Fruit fly (Drosophila melanogaster): Measurements from ENCODE around the gene CG42263.

DNA sequence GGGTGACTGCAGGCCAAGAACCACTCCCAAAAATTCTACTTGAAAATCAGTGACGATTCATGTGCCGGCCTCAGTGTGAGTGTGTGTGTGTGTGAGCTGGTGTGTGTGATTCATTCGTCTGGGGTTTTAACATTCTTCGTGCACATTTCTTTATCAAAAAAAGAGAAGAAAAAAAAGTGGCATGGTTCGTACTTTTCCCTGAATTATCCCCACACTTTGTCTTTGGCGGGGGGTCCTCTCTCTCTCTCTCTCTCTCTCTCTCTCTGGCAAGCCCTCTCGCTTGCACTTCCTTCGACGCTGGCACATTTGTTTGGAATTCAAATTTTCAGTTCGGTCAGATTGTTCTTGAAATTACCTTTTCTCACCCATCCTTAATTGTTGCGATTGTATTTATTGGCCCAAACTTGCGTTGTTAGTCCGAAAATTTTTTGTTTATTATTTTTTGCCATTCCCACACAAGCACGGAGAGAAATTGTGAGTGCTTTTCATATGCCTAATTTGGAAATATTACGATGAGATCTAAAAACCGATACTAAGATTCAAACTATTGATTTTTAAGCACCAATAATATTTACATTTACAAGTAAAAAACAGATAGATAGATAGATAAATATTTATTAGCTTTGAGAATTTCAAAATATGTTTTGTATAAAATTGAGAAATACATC is 26.4 kb downstream of the CG42263 start:
- TF ChIP-seq usp (GFP tag; optimal IDR thresholded peaks at IDR 0.05) = no peak
- TF ChIP-seq CG8478 (optimal IDR thresholded peaks at IDR 0.05) = no peak
- TF ChIP-seq psq (optimal IDR thresholded peaks at IDR 0.05) = no peak
